Fruit fly (Drosophila melanogaster): ENCODE measurements around the gene CG34347.

Gene CG34347

dm6 chr3R:31420675-31421074 lies 109.7 kb downstream of the CG34347 start:
- no peak for TF ChIP-seq CTCF (optimal IDR thresholded peaks at IDR 0.05)
- no peak for TF ChIP-seq CG8478 (optimal IDR thresholded peaks at IDR 0.05)

Data from S2 (cell line).